Worm (Caenorhabditis elegans) whole organism, L4/young adult: ENCODE results near the gene algn-6.

Source experiments
- W03F9.2 ChIP-seq: fragments of 150-350 bp; optimal IDR thresholded peaks from 2 replicates; lab custom pipeline; 2014; ENCODE audit warnings: missing biosample characterization, missing genetic modification characterization
- dao-5 ChIP-seq: sonication (generic microtip); optimal IDR thresholded peaks from 2 replicates; lab custom pipeline; 2016; ENCODE audit warnings: missing genotype, missing genetic modification characterization, moderate library complexity, missing compliant biosample characterization
- him-1 ChIP-seq: sonication (generic microtip); optimal IDR thresholded peaks from 2 replicates; lab custom pipeline; 2016; ENCODE audit warnings: missing genotype, missing genetic modification reagents, missing genetic modification characterization, missing compliant biosample characterization

Gene algn-6

ce11 chrII:8051330-8051729 lies 11.7 kb downstream of the algn-6 start:
- TF ChIP-seq him-1 (tag; lab: Kevin White, UChicago), result no peak
- TF ChIP-seq W03F9.2, result no peak

ce11 chrII:8052172-8052571 lies 12.6 kb downstream of the algn-6 start:
- no peak for TF ChIP-seq him-1 (tag; lab: Kevin White, UChicago)
- TF ChIP-seq dao-5 (tag; lab: Kevin White, UChicago), result no peak
- no peak for TF ChIP-seq W03F9.2

ce11 chrII:8052850-8053249 lies 13.2 kb downstream of the algn-6 start, which contains the start of gene T05H10.4:
T05H10.4 (plus strand) TSS chrII:8053150.
- TF ChIP-seq W03F9.2, result no peak
- TF ChIP-seq dao-5 (tag; lab: Kevin White, UChicago), result no peak
- no peak for TF ChIP-seq him-1 (tag; lab: Kevin White, UChicago)

ce11 chrII:8057911-8058310 lies 18.3 kb downstream of the algn-6 start:
- no peak for TF ChIP-seq W03F9.2
- no peak for TF ChIP-seq dao-5 (tag; lab: Kevin White, UChicago)
- no peak for TF ChIP-seq him-1 (tag; lab: Kevin White, UChicago)

- no peak for TF ChIP-seq him-1 (tag; lab: Kevin White, UChicago)
- no peak for TF ChIP-seq dao-5 (tag; lab: Kevin White, UChicago)
Measured at ce11 chrII:8058769-8059168, 19.2 kb downstream of the algn-6 start, which contains the start of gene T05H10.8. T05H10.8 (plus strand) TSS chrII:8059069.

ce11 chrII:8059532-8059931 lies 19.9 kb downstream of the algn-6 start:
- TF ChIP-seq dao-5 (tag; lab: Kevin White, UChicago) (no peak), him-1 (tag; lab: Kevin White, UChicago) (no peak), W03F9.2 (no peak)

ce11 chrII:8062334-8062791 lies 22.8 kb downstream of the algn-6 start, which contains the start of gene ufd-2:
ufd-2 (plus strand) TSS chrII:8062741.
- no peak for TF ChIP-seq him-1 (tag; lab: Kevin White, UChicago)
- TF ChIP-seq W03F9.2, result peak; percentile 66

ce11 chrII:8065985-8066384 lies 26.4 kb downstream of the algn-6 start, which contains the start of gene pdha-1:
pdha-1 (plus strand) TSS chrII:8066285.
- TF ChIP-seq W03F9.2 (no peak), him-1 (tag; lab: Kevin White, UChicago) (no peak), dao-5 (tag; lab: Kevin White, UChicago) (no peak)

- TF ChIP-seq W03F9.2 (no peak), him-1 (tag; lab: Kevin White, UChicago) (no peak), dao-5 (tag; lab: Kevin White, UChicago) (no peak)
Measured at ce11 chrII:8071012-8071625, 31.5 kb downstream of the algn-6 start.

ce11 chrII:8071801-8072544 lies 32.4 kb downstream of the algn-6 start:
- TF ChIP-seq him-1 (tag; lab: Kevin White, UChicago) (peak; percentile 31), W03F9.2 (no peak)

- TF ChIP-seq dao-5 (tag; lab: Kevin White, UChicago), result no peak
- TF ChIP-seq W03F9.2, result no peak
- no peak for TF ChIP-seq him-1 (tag; lab: Kevin White, UChicago)
Measured at ce11 chrII:8073222-8073621, 33.6 kb downstream of the algn-6 start, which contains the start of gene gpcp-2. gpcp-2 (minus strand) TSS chrII:8073374.

ce11 chrII:8074058-8074457 lies 34.5 kb downstream of the algn-6 start:
- TF ChIP-seq W03F9.2 (no peak), dao-5 (tag; lab: Kevin White, UChicago) (no peak), him-1 (tag; lab: Kevin White, UChicago) (no peak)

ce11 chrII:8075324-8075810 lies 35.8 kb downstream of the algn-6 start, which contains the start of gene K02C4.2:
K02C4.2 (plus strand) TSS chrII:8075760.
- TF ChIP-seq him-1 (tag; lab: Kevin White, UChicago) (peak; percentile 13), W03F9.2 (peak; percentile 46), dao-5 (tag; lab: Kevin White, UChicago) (peak; percentile 83)

- TF ChIP-seq W03F9.2 (no peak), dao-5 (tag; lab: Kevin White, UChicago) (no peak), him-1 (tag; lab: Kevin White, UChicago) (no peak)
Measured at ce11 chrII:8078041-8078440, 38.4 kb downstream of the algn-6 start, which contains the start of gene K02C4.5. K02C4.5 (plus strand) TSS chrII:8078435.
